Worm (Caenorhabditis elegans) whole organism, late embryonic: ENCODE results near the gene sec-16A.1.
A peak's percentile ranks its signal among the peaks of the same experiment; 100 is the strongest.

Experiments
- ama-1 ChIP-seq: fragments of 150-350 bp; optimal IDR thresholded peaks from 2 replicates; lab custom pipeline; 2014
- lin-11 ChIP-seq: fragments of 200-800 bp; sonication (Bioruptor generic); optimal IDR thresholded peaks from 2 replicates; lab custom pipeline; 2018; ENCODE audit warnings: mild to moderate bottlenecking, missing genetic modification characterization, missing compliant biosample characterization
- ref-2 ChIP-seq: sonication (generic microtip); optimal IDR thresholded peaks from 2 replicates; lab custom pipeline; 2016; ENCODE audit warnings: missing genetic modification characterization, missing compliant biosample characterization
- unc-86 ChIP-seq: sonication (generic microtip); optimal IDR thresholded peaks from 2 replicates; lab custom pipeline; 2016; ENCODE audit warnings: missing genetic modification characterization, missing compliant biosample characterization

- TF ChIP-seq lin-11 (tag; lab: Kevin White, UChicago) (no peak), ama-1 (lab: Kevin White, UChicago) (no peak), ref-2 (tag; lab: Kevin White, UChicago) (peak; percentile 63), unc-86 (tag; lab: Kevin White, UChicago) (no peak)
Observed at ce11 chrIII:9112479-9112878, 13.2 kb upstream of the sec-16A.1 start.
